Worm (Caenorhabditis elegans) whole organism, L4/young adult: Measurements from ENCODE around the gene btb-5.

Source experiments
- W03F9.2 ChIP-seq: fragments of 150-350 bp; optimal IDR thresholded peaks from 2 replicates; lab custom pipeline; 2014; ENCODE audit warnings: missing biosample characterization, missing genetic modification characterization
- dao-5 ChIP-seq: sonication (generic microtip); optimal IDR thresholded peaks from 2 replicates; lab custom pipeline; 2016; ENCODE audit warnings: missing genotype, missing genetic modification characterization, moderate library complexity, missing compliant biosample characterization
- him-1 ChIP-seq: sonication (generic microtip); optimal IDR thresholded peaks from 2 replicates; lab custom pipeline; 2016; ENCODE audit warnings: missing genotype, missing genetic modification reagents, missing genetic modification characterization, missing compliant biosample characterization

DNA sequence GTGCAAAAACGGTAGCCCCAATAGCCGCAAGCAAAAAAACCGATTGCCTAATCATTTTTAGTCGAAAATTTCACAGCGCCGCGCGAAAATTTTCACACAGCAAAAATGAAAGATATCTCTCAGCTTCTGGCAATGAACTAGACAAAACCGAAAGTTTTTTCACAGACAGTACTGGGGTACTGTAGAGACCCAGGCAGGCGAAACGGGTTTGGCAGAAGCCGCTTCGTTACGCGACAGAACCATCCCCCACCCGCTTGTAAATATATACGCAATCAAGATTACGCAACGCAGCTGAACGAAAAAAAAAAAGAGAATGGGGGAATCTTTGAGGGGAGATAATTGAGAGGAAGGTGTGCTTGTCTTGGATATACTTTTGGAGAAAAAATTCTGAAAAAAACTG is 41.4 kb downstream of the btb-5 start, which contains the start of gene H10E21.4:
- TF ChIP-seq W03F9.2 (tag; lab: Kevin White, UChicago) (no peak), him-1 (tag; lab: Kevin White, UChicago) (no peak), dao-5 (tag; lab: Kevin White, UChicago) (no peak)
